Worm (Caenorhabditis elegans): Measurements from ENCODE around the gene riok-3.

DNA sequence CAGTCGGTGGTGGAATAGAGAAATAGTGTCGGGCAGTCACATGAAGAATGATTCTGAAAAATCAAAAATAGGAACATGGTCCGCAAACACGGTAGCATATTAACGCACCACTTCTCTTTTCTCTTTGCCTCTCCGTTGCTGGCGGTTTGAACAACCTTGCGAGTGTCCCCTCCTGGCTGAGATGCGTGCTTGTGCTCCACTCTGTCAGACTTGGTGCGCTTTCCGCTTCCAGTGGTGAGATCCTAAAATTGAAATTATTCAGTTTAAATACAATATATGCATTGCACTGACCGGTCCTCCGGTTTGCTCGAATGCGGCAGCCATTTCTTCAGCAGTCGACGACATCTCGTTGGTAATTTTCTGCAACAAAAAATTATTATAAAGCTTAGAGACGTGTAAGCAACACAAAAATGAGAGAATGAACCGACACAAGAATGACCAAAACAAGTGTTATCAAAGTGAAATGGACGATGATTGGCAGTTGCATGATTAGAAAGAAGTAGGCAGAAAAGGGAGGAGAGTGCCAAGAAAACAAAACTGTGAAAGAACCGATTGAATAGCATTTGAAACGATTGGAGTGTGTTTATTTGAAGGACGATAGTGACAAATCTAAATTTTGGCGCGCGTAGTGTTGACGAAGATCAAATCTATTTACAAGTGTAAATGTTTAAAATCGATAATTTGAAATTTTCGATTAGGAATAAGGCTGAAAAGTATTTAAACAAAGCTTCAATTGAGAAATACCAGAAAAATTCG lies 20.4 kb upstream of the riok-3 start, which contains the start of gene ZK632.9:
- no peak for TF ChIP-seq mab-5 (tag; optimal IDR thresholded peaks at IDR 0.05)
- no peak for TF ChIP-seq ztf-11 (tag; optimal IDR thresholded peaks at IDR 0.05)
- no peak for TF ChIP-seq ztf-4 (tag; optimal IDR thresholded peaks at IDR 0.05)
- TF ChIP-seq elt-3 (tag; optimal IDR thresholded peaks at IDR 0.05) = no peak
- TF ChIP-seq ceh-16 (tag; optimal IDR thresholded peaks at IDR 0.05) = no peak
- TF ChIP-seq mdl-1 (tag; optimal IDR thresholded peaks at IDR 0.05) = no peak

Measured in whole organism, L2 larva.